Worm (Caenorhabditis elegans): Measurements from ENCODE around the gene ztf-18.

DNA sequence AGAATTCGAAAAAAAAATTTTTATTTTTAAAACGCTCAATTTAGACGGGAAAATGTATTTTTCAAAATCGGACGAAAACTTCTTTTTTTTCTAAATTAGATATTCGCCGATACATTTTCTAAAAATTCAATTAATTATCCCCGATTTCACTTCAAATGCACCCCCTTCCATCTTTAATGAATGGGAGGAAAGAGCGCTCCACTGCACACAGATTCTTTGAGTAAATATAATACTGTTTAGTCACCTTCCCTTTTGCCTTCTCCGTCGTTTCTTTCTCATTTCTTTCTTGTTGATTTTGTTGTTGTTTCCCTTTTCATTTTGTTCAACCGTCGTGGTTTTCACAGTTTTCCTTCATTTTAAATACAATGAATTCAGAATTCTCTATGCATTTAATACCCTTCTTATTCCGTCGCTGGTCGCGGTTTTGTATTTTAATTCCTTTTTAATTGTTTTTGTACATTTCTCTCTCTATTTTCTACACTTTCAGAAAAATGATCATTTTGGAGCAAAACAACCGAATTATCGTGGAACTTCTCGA lies 33.6 kb downstream of the ztf-18 start, which contains the start of gene arx-4:
- TF ChIP-seq lin-35 (GFP tag; optimal IDR thresholded peaks at IDR 0.05): no peak
- TF ChIP-seq ets-4 (GFP tag; optimal IDR thresholded peaks at IDR 0.05): no peak
- TF ChIP-seq hmg-1.2 (GFP tag; IDR thresholded peaks at IDR 0.05): no peak
- no peak for TF ChIP-seq zim-3 (tag; optimal IDR thresholded peaks at IDR 0.05)
- TF ChIP-seq zfh-2 (GFP tag; conservative IDR thresholded peaks at IDR 0.05): no peak

Data from whole organism, young adult.